Worm (Caenorhabditis elegans): ENCODE measurements around the gene Y34B4A.2.

ce11 chrX:5293862-5294261 lies 14.6 kb downstream of the Y34B4A.2 start:
- TF ChIP-seq dao-5 (tag; optimal IDR thresholded peaks at IDR 0.05), result no peak
- no peak for TF ChIP-seq him-1 (tag; optimal IDR thresholded peaks at IDR 0.05)
- TF ChIP-seq W03F9.2 (tag; optimal IDR thresholded peaks at IDR 0.05), result no peak
